Worm (Caenorhabditis elegans): ENCODE measurements around the gene C02B8.3.

The C02B8.3 gene

ce11 chrX:8151409-8151808 lies 12.2 kb downstream of the C02B8.3 start:
- TF ChIP-seq hmg-4 (GFP tag; optimal IDR thresholded peaks at IDR 0.05) (peak; percentile 43), ceh-13 (GFP tag; optimal IDR thresholded peaks at IDR 0.05) (no peak)

- TF ChIP-seq tbx-37 (GFP tag; conservative IDR thresholded peaks at IDR 0.05) (peak; percentile 79), tbx-11 (GFP tag; IDR thresholded peaks at IDR 0.05) (peak; percentile 58), pes-1 (GFP tag; IDR thresholded peaks at IDR 0.05) (peak; percentile 81), flt-1 (GFP tag; IDR thresholded peaks at IDR 0.05) (peak; percentile 83), scrt-1 (GFP tag; IDR thresholded peaks at IDR 0.05) (peak; percentile 61)
Measured at ce11 chrX:8155447-8155877, 16.2 kb downstream of the C02B8.3 start.

ce11 chrX:8155969-8156368 lies 16.7 kb downstream of the C02B8.3 start:
- TF ChIP-seq aly-1 (tag; optimal IDR thresholded peaks at IDR 0.05): no peak
- peak; percentile 68 for TF ChIP-seq tra-4 (tag; optimal IDR thresholded peaks at IDR 0.05)
- peak; percentile 94 for TF ChIP-seq tbx-37 (GFP tag; conservative IDR thresholded peaks at IDR 0.05)
- TF ChIP-seq flt-1 (GFP tag; IDR thresholded peaks at IDR 0.05): peak; percentile 96
- peak; percentile 83 for TF ChIP-seq ceh-13 (GFP tag; optimal IDR thresholded peaks at IDR 0.05)
- peak; percentile 87 for TF ChIP-seq B0310.2 (tag; optimal IDR thresholded peaks at IDR 0.05)
- TF ChIP-seq ama-1 (optimal IDR thresholded peaks at IDR 0.05): no peak
- TF ChIP-seq pes-1 (GFP tag; IDR thresholded peaks at IDR 0.05): peak; percentile 98
- TF ChIP-seq ets-7 (tag; optimal IDR thresholded peaks at IDR 0.05): peak; percentile 46
- TF ChIP-seq F13C5.2 (tag; optimal IDR thresholded peaks at IDR 0.05): peak; percentile 78
- TF ChIP-seq scrt-1 (GFP tag; IDR thresholded peaks at IDR 0.05): peak; percentile 97
- TF ChIP-seq hmg-4 (GFP tag; optimal IDR thresholded peaks at IDR 0.05): peak; percentile 97
- TF ChIP-seq tbx-11 (GFP tag; IDR thresholded peaks at IDR 0.05): peak; percentile 91
- peak; percentile 46 for TF ChIP-seq hnd-1 (tag; optimal IDR thresholded peaks at IDR 0.05)
- TF ChIP-seq hmbx-1 (tag; optimal IDR thresholded peaks at IDR 0.05): peak; percentile 71
- peak; percentile 99 for TF ChIP-seq sea-1 (GFP tag; conservative IDR thresholded peaks at IDR 0.05)
- peak; percentile 93 for TF ChIP-seq ceh-36 (tag; optimal IDR thresholded peaks at IDR 0.05)

ce11 chrX:8156502-8156901 lies 17.3 kb downstream of the C02B8.3 start:
- TF ChIP-seq scrt-1 (GFP tag; IDR thresholded peaks at IDR 0.05) (no peak), aly-1 (tag; optimal IDR thresholded peaks at IDR 0.05) (no peak), flt-1 (GFP tag; IDR thresholded peaks at IDR 0.05) (0 out of 2 replicates have a peak, but pooled peaks have one; percentile 37), ceh-36 (tag; optimal IDR thresholded peaks at IDR 0.05) (no peak), hnd-1 (tag; optimal IDR thresholded peaks at IDR 0.05) (no peak), ama-1 (optimal IDR thresholded peaks at IDR 0.05) (no peak), ceh-13 (GFP tag; optimal IDR thresholded peaks at IDR 0.05) (no peak), tra-4 (tag; optimal IDR thresholded peaks at IDR 0.05) (no peak), hmg-4 (GFP tag; optimal IDR thresholded peaks at IDR 0.05) (no peak), B0310.2 (tag; optimal IDR thresholded peaks at IDR 0.05) (no peak), ets-7 (tag; optimal IDR thresholded peaks at IDR 0.05) (no peak), hmbx-1 (tag; optimal IDR thresholded peaks at IDR 0.05) (no peak), pes-1 (GFP tag; IDR thresholded peaks at IDR 0.05) (0 out of 2 replicates have a peak, but pooled peaks have one; percentile 30), tbx-37 (GFP tag; conservative IDR thresholded peaks at IDR 0.05) (0 out of 2 replicates have a peak, but pooled peaks have one; percentile 21), F13C5.2 (tag; optimal IDR thresholded peaks at IDR 0.05) (no peak), sea-1 (GFP tag; conservative IDR thresholded peaks at IDR 0.05) (peak; percentile 45), tbx-11 (GFP tag; IDR thresholded peaks at IDR 0.05) (0 out of 2 replicates have a peak, but pooled peaks have one; percentile 27)

- TF ChIP-seq sea-1 (GFP tag; conservative IDR thresholded peaks at IDR 0.05) (peak; percentile 65; the same call in 1 of the 2 replicates), pes-1 (GFP tag; IDR thresholded peaks at IDR 0.05) (peak; percentile 31; the same call in 1 of the 2 replicates), flt-1 (GFP tag; IDR thresholded peaks at IDR 0.05) (peak; percentile 59; the same call in 1 of the 2 replicates), ceh-13 (GFP tag; optimal IDR thresholded peaks at IDR 0.05) (no peak), hmg-4 (GFP tag; optimal IDR thresholded peaks at IDR 0.05) (peak; percentile 73), ama-1 (optimal IDR thresholded peaks at IDR 0.05) (no peak)
Measured at ce11 chrX:8157132-8157531, 17.9 kb downstream of the C02B8.3 start.

- TF ChIP-seq tra-4 (tag; optimal IDR thresholded peaks at IDR 0.05) (no peak), tbx-11 (GFP tag; IDR thresholded peaks at IDR 0.05) (0 out of 2 replicates have a peak, but pooled peaks have one; percentile 37), ceh-36 (tag; optimal IDR thresholded peaks at IDR 0.05) (peak; percentile 55), hmg-4 (GFP tag; optimal IDR thresholded peaks at IDR 0.05) (peak; percentile 54), hmbx-1 (tag; optimal IDR thresholded peaks at IDR 0.05) (no peak), pes-1 (GFP tag; IDR thresholded peaks at IDR 0.05) (peak; percentile 42; the same call in 1 of the 2 replicates), scrt-1 (GFP tag; IDR thresholded peaks at IDR 0.05) (0 out of 2 replicates have a peak, but pooled peaks have one; percentile 14), aly-1 (tag; optimal IDR thresholded peaks at IDR 0.05) (peak; percentile 21), hnd-1 (tag; optimal IDR thresholded peaks at IDR 0.05) (no peak), ets-7 (tag; optimal IDR thresholded peaks at IDR 0.05) (no peak), tbx-37 (GFP tag; conservative IDR thresholded peaks at IDR 0.05) (0 out of 2 replicates have a peak, but pooled peaks have one; percentile 19), flt-1 (GFP tag; IDR thresholded peaks at IDR 0.05) (no peak), F13C5.2 (tag; optimal IDR thresholded peaks at IDR 0.05) (peak; percentile 3), sea-1 (GFP tag; conservative IDR thresholded peaks at IDR 0.05) (peak; percentile 81), ama-1 (optimal IDR thresholded peaks at IDR 0.05) (peak; percentile 97), ceh-13 (GFP tag; optimal IDR thresholded peaks at IDR 0.05) (no peak), B0310.2 (tag; optimal IDR thresholded peaks at IDR 0.05) (peak; percentile 69)
Measured at ce11 chrX:8158975-8159813, 19.9 kb downstream of the C02B8.3 start, which contains the start of gene hil-3. Gene hil-3, plus strand, starts transcription at chrX:8159169.

- no peak for TF ChIP-seq scrt-1 (GFP tag; IDR thresholded peaks at IDR 0.05)
- 0 out of 2 replicates have a peak, but pooled peaks have one; percentile 16 for TF ChIP-seq sea-1 (GFP tag; conservative IDR thresholded peaks at IDR 0.05)
- no peak for TF ChIP-seq ceh-36 (tag; optimal IDR thresholded peaks at IDR 0.05)
- no peak for TF ChIP-seq tbx-37 (GFP tag; conservative IDR thresholded peaks at IDR 0.05)
- no peak for TF ChIP-seq F13C5.2 (tag; optimal IDR thresholded peaks at IDR 0.05)
- no peak for TF ChIP-seq pes-1 (GFP tag; IDR thresholded peaks at IDR 0.05)
- TF ChIP-seq hnd-1 (tag; optimal IDR thresholded peaks at IDR 0.05): no peak
- TF ChIP-seq ama-1 (optimal IDR thresholded peaks at IDR 0.05): peak; percentile 86
- TF ChIP-seq B0310.2 (tag; optimal IDR thresholded peaks at IDR 0.05): no peak
Measured at ce11 chrX:8160016-8160415, 20.8 kb downstream of the C02B8.3 start.

Data from whole organism, early embryonic.